Fruit fly (Drosophila melanogaster) whole organism, embryonic: ENCODE results near the gene HIPP1.

Experiments
- Abd-B ChIP-seq: fragments of 200-800 bp; sonication (Bioruptor generic); optimal IDR thresholded peaks from 2 replicates; lab custom pipeline; 2018; ENCODE audit warnings: missing biosample characterization, mild to moderate bottlenecking, missing genetic modification characterization, moderate library complexity
- Bgb ChIP-seq: fragments of 200-800 bp; sonication (Bioruptor generic); IDR thresholded peaks from 2 replicates; pipeline ENCODE4 v1.3.6; 2022; ENCODE audit warnings: missing biosample characterization, missing genetic modification characterization; ENCODE audit not compliant: partially characterized antibody
- CG10431 ChIP-seq: fragments of 200-800 bp; sonication (Bioruptor generic); optimal IDR thresholded peaks from 3 replicates; lab custom pipeline; 2018; ENCODE audit warnings: missing biosample characterization, mild to moderate bottlenecking, missing genetic modification characterization
- CG10565 ChIP-seq: fragments of 200-800 bp; sonication (Bioruptor generic); optimal IDR thresholded peaks from 3 replicates; lab custom pipeline; 2016; ENCODE audit warnings: missing biosample characterization, mild to moderate bottlenecking, missing genetic modification characterization
- CG11560 ChIP-seq: fragments of 200-800 bp; sonication (Bioruptor generic); IDR thresholded peaks from 3 replicates; pipeline ENCODE4 v1.3.6; 2022; ENCODE audit warnings: missing biosample characterization, missing genetic modification characterization
- CG11723 ChIP-seq: fragments of 200-800 bp; sonication (Bioruptor generic); optimal IDR thresholded peaks from 2 replicates; lab custom pipeline; 2017; ENCODE audit warnings: missing biosample characterization, mild to moderate bottlenecking, missing genetic modification characterization
- CG12104 ChIP-seq: fragments of 200-800 bp; sonication (Bioruptor generic); optimal IDR thresholded peaks from 3 replicates; lab custom pipeline; 2016; ENCODE audit warnings: missing biosample characterization, missing genetic modification characterization
- CG12236 ChIP-seq: fragments of 200-800 bp; sonication (Bioruptor generic); optimal IDR thresholded peaks from 2 replicates; lab custom pipeline; 2016; ENCODE audit warnings: missing biosample characterization, missing genetic modification characterization
- CG12299 ChIP-seq: fragments of 200-800 bp; sonication (Bioruptor generic); optimal IDR thresholded peaks from 2 replicates; lab custom pipeline; 2018; ENCODE audit warnings: missing biosample characterization, mild to moderate bottlenecking, missing genetic modification characterization
- CG12744 ChIP-seq: fragments of 200-800 bp; sonication (Bioruptor generic); optimal IDR thresholded peaks from 2 replicates; lab custom pipeline; 2016; ENCODE audit warnings: missing biosample characterization, missing genetic modification characterization
- CG13624 ChIP-seq: fragments of 200-800 bp; sonication (Bioruptor generic); optimal IDR thresholded peaks from 2 replicates; lab custom pipeline; 2016; ENCODE audit warnings: missing biosample characterization, missing genetic modification characterization
- CG14050 ChIP-seq: fragments of 200-800 bp; sonication (Bioruptor generic); IDR thresholded peaks from 3 replicates; pipeline ENCODE4 v1.3.6; 2022; ENCODE audit warnings: missing biosample characterization, missing genetic modification characterization
- CG15073 ChIP-seq: fragments of 200-800 bp; sonication (Bioruptor generic); optimal IDR thresholded peaks from 2 replicates; lab custom pipeline; 2016; ENCODE audit warnings: missing biosample characterization, missing genetic modification characterization
- CG15601 ChIP-seq: fragments of 200-800 bp; sonication (Bioruptor generic); optimal IDR thresholded peaks from 3 replicates; lab custom pipeline; 2019; ENCODE audit warnings: missing biosample characterization, mild to moderate bottlenecking, missing genetic modification characterization, moderate library complexity
- CG17186 ChIP-seq: fragments of 200-800 bp; sonication (Bioruptor generic); optimal IDR thresholded peaks from 3 replicates; lab custom pipeline; 2017; ENCODE audit warnings: missing biosample characterization, missing genetic modification reagents, missing genetic modification characterization
- CG2129 ChIP-seq: fragments of 200-800 bp; sonication (Bioruptor generic); IDR thresholded peaks from 2 replicates; pipeline ENCODE4 v1.3.6; 2022; ENCODE audit warnings: missing biosample characterization, missing genetic modification characterization; ENCODE audit not compliant: partially characterized antibody
- CG2199 ChIP-seq: fragments of 200-800 bp; sonication (Bioruptor generic); IDR thresholded peaks from 3 replicates; pipeline ENCODE4 v1.3.6; 2022; ENCODE audit warnings: missing biosample characterization, missing genetic modification characterization
- CG33557 ChIP-seq: fragments of 200-800 bp; sonication (Bioruptor generic); optimal IDR thresholded peaks from 2 replicates; lab custom pipeline; 2019; ENCODE audit warnings: missing biosample characterization, mild to moderate bottlenecking, missing genetic modification characterization, moderate library complexity
- CG5245 ChIP-seq: fragments of 200-800 bp; sonication (Bioruptor generic); optimal IDR thresholded peaks from 3 replicates; lab custom pipeline; 2016; ENCODE audit warnings: missing biosample characterization, missing genetic modification characterization
- CG6813 ChIP-seq: fragments of 200-800 bp; sonication (Bioruptor generic); optimal IDR thresholded peaks from 2 replicates; lab custom pipeline; 2017; ENCODE audit warnings: missing biosample characterization, missing genetic modification characterization, mild to moderate bottlenecking, moderate library complexity, missing genetic modification reagents
- CoRest ChIP-seq: fragments of 200-800 bp; sonication (Bioruptor generic); optimal IDR thresholded peaks from 3 replicates; lab custom pipeline; 2018; ENCODE audit warnings: missing biosample characterization, mild to moderate bottlenecking, missing genetic modification characterization, moderate library complexity
- Dbx ChIP-seq: fragments of 200-800 bp; sonication (Bioruptor generic); IDR thresholded peaks from 3 replicates; pipeline ENCODE4 v1.3.6; 2022; ENCODE audit warnings: missing biosample characterization, missing genetic modification characterization
- Dfd ChIP-seq, 2 experiments: fragments of >200 bp; optimal IDR thresholded peaks; 2 replicates each; lab custom pipeline; 2017; ENCODE audit warnings: missing biosample characterization in 2 of 2, missing genetic modification characterization in 2 of 2
- Mad ChIP-seq: fragments of 200-800 bp; sonication (Bioruptor generic); optimal IDR thresholded peaks from 2 replicates; lab custom pipeline; 2016; ENCODE audit warnings: missing biosample characterization, missing genetic modification characterization
- Med ChIP-seq: fragments of 200-800 bp; sonication (Bioruptor generic); peaks from one replicate; lab custom pipeline; 2016; ENCODE audit warnings: missing biosample characterization, missing genetic modification characterization, mild to moderate bottlenecking, inconsistent platforms, moderate library complexity
- Sin3A ChIP-seq: fragments of >200 bp; optimal IDR thresholded peaks from 2 replicates; lab custom pipeline; 2018
- Sry-β ChIP-seq: fragments of 200-800 bp; sonication (Bioruptor generic); optimal IDR thresholded peaks from 2 replicates; lab custom pipeline; 2018; ENCODE audit warnings: missing biosample characterization, mild to moderate bottlenecking, missing genetic modification characterization, moderate library complexity
- Trl ChIP-seq, 3 experiments: fragments of >200 bp in 2 of 3; fragments of 200-800 bp in 1 of 3; sonication (Bioruptor generic) in 1 of 3; optimal IDR thresholded peaks; 2 replicates in 1 of 3; 3 replicates in 2 of 3; lab custom pipeline; 2016 to 2017; ENCODE audit warnings: missing biosample characterization in 1 of 3, missing genetic modification characterization in 1 of 3
- abd-A ChIP-seq: fragments of 200-800 bp; sonication (Bioruptor generic); optimal IDR thresholded peaks from 3 replicates; lab custom pipeline; 2019; ENCODE audit warnings: missing biosample characterization, mild to moderate bottlenecking, missing genetic modification characterization, moderate library complexity
- br ChIP-seq: fragments of >200 bp; optimal IDR thresholded peaks from 2 replicates; lab custom pipeline; 2017
- cas ChIP-seq: fragments of 200-800 bp; sonication (Bioruptor generic); IDR thresholded peaks from 2 replicates; pipeline ENCODE4 v1.3.6; 2022; ENCODE audit warnings: missing biosample characterization, missing genetic modification characterization
- crc ChIP-seq: fragments of 200-800 bp; sonication (Bioruptor generic); optimal IDR thresholded peaks from 2 replicates; lab custom pipeline; 2016; ENCODE audit warnings: missing biosample characterization, missing genetic modification characterization
- dimm ChIP-seq: fragments of 200-800 bp; sonication (Bioruptor generic); IDR thresholded peaks from 2 replicates; pipeline ENCODE4 v1.3.6; 2022; ENCODE audit warnings: missing biosample characterization, missing genetic modification characterization
- dpn ChIP-seq, 2 experiments: fragments of 200-800 bp; sonication (Bioruptor generic); optimal IDR thresholded peaks; 3 replicates each; lab custom pipeline; 2016; ENCODE audit warnings: missing biosample characterization in 2 of 2, missing genetic modification characterization in 2 of 2
- dysf ChIP-seq: fragments of 200-800 bp; sonication (Bioruptor generic); IDR thresholded peaks from 3 replicates; pipeline ENCODE4 v1.3.6; 2022; ENCODE audit warnings: missing biosample characterization, missing genetic modification characterization
- ewg ChIP-seq: fragments of 200-800 bp; sonication (Bioruptor generic); optimal IDR thresholded peaks from 3 replicates; lab custom pipeline; 2017; ENCODE audit warnings: mild to moderate bottlenecking, missing biosample characterization, missing genetic modification reagents, missing genetic modification characterization
- fru ChIP-seq: fragments of >200 bp; optimal IDR thresholded peaks from 2 replicates; lab custom pipeline; 2017
- ftz-f1 ChIP-seq: fragments of 200-800 bp; sonication (Bioruptor generic); optimal IDR thresholded peaks from 2 replicates; lab custom pipeline; 2016; ENCODE audit warnings: missing biosample characterization, missing genetic modification characterization
- grau ChIP-seq: fragments of 200-800 bp; optimal IDR thresholded peaks from 3 replicates; lab custom pipeline; 2019; ENCODE audit warnings: missing biosample characterization, mild to moderate bottlenecking, missing genetic modification characterization, moderate library complexity
- gsb ChIP-seq: fragments of 200-800 bp; sonication (Bioruptor generic); IDR thresholded peaks from 2 replicates; pipeline ENCODE4 v1.3.6; 2022; ENCODE audit warnings: missing biosample characterization, missing genetic modification characterization
- hbn ChIP-seq: fragments of 200-800 bp; sonication (Bioruptor generic); IDR thresholded peaks from 2 replicates; pipeline ENCODE4 v1.3.6; 2022; ENCODE audit warnings: missing biosample characterization, missing genetic modification characterization; ENCODE audit not compliant: partially characterized antibody
- ken ChIP-seq: fragments of 200-800 bp; sonication (Bioruptor generic); IDR thresholded peaks from 3 replicates; pipeline ENCODE4 v1.3.6; 2022; ENCODE audit warnings: missing biosample characterization, missing genetic modification characterization
- maf-S ChIP-seq: fragments of 200-800 bp; sonication (Bioruptor generic); optimal IDR thresholded peaks from 2 replicates; lab custom pipeline; 2016; ENCODE audit warnings: missing biosample characterization, missing genetic modification characterization
- nerfin-1 ChIP-seq: fragments of 200-800 bp; sonication (Bioruptor generic); optimal IDR thresholded peaks from 3 replicates; lab custom pipeline; 2019; ENCODE audit warnings: missing biosample characterization, mild to moderate bottlenecking, missing genetic modification characterization, moderate library complexity
- odd ChIP-seq: fragments of 200-800 bp; sonication (Bioruptor generic); optimal IDR thresholded peaks from 2 replicates; lab custom pipeline; 2017; ENCODE audit warnings: missing biosample characterization, mild to moderate bottlenecking, missing genetic modification characterization
- pum ChIP-seq: fragments of 200-800 bp; sonication (Bioruptor generic); optimal IDR thresholded peaks from 2 replicates; lab custom pipeline; 2016; ENCODE audit warnings: missing biosample characterization, missing genetic modification characterization
- repo ChIP-seq: fragments of 200-800 bp; sonication (Bioruptor generic); optimal IDR thresholded peaks from 2 replicates; lab custom pipeline; 2016; ENCODE audit warnings: missing biosample characterization, missing genetic modification characterization
- row ChIP-seq: fragments of 200-800 bp; sonication (Bioruptor generic); IDR thresholded peaks from 3 replicates; pipeline ENCODE4 v1.3.6; 2022; ENCODE audit warnings: missing biosample characterization, missing genetic modification characterization
- vvl ChIP-seq: fragments of 200-800 bp; sonication (Bioruptor generic); IDR thresholded peaks from 2 replicates; pipeline ENCODE4 v1.3.6; 2022; ENCODE audit warnings: missing biosample characterization, missing genetic modification characterization
- wek ChIP-seq: fragments of 200-800 bp; sonication (Bioruptor generic); optimal IDR thresholded peaks from 3 replicates; lab custom pipeline; 2018; ENCODE audit warnings: missing biosample characterization, mild to moderate bottlenecking, missing genetic modification characterization, moderate library complexity
- zfh2 ChIP-seq: fragments of 200-800 bp; sonication (Bioruptor generic); optimal IDR thresholded peaks from 2 replicates; lab custom pipeline; 2016; ENCODE audit warnings: missing biosample characterization, missing genetic modification characterization

HIPP1 gene

DNA sequence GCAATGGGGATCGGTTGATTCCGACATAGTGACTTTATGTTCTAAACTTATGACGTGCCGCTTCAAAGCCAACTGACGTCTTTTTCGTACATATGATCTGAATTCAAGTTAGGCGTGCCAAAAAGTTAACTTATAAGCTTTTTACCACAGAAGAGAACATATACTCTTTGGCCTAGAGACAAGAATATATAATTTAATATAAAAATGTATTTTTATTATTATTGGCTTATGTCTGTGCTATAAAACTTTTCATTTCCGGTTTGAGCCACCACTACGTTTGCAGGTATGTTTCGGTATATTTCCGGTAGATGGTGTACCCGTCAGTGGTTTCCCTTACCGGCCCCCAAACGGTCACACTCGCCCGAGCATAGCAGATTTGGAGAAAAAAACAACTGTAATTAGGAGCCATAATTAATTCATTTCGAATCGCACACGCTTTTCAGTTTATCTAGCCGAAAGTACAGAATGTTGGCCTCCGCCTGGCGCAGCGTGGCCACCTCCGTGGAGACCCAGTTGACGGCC is 11.1 kb upstream of the HIPP1 start, which contains the start of the genes CG3698 and tzn:
Gene CG3698, minus strand, starts transcription at position 51 of the 522 bp plus-strand sequence.
Gene tzn, plus strand, starts transcription at position 321 of the 522 bp plus-strand sequence.
- TF ChIP-seq Dfd (GFP tag; optimal IDR thresholded peaks at IDR 0.05; lab: Kevin White, UChicago) (no peak), ewg (peak; percentile 93), CG10565 (GFP tag; lab: Kevin White, UChicago) (peak; percentile 75), nerfin-1 (peak; percentile 85), CG17186 (GFP tag; lab: Kevin White, UChicago) (peak; percentile 85), CG10431 (GFP tag; lab: Kevin White, UChicago) (peak; percentile 89), CG15601 (tag; lab: Kevin White, UChicago) (peak; percentile 92), crc (GFP tag; lab: Kevin White, UChicago) (peak; percentile 45), dpn (GFP tag; optimal IDR thresholded peaks at IDR 0.05; lab: Kevin White, UChicago) (peak; percentile 78 to 93), dimm (GFP tag; lab: Robert Waterston, UW) (peak; percentile 83), Dbx (GFP tag; lab: Robert Waterston, UW) (peak; percentile 93), cas (GFP tag; lab: Robert Waterston, UW) (peak; percentile 71), CG12299 (tag; lab: Kevin White, UChicago) (peak; percentile 73), hbn (GFP tag; lab: Robert Waterston, UW) (peak; percentile 14; the same call in 1 of the 2 replicates), repo (GFP tag; lab: Kevin White, UChicago) (peak; percentile 84), CG14050 (GFP tag; lab: Robert Waterston, UW) (peak; percentile 91), CG13624 (GFP tag; lab: Kevin White, UChicago) (peak; percentile 84), wek (GFP tag; lab: Kevin White, UChicago) (peak; percentile 87), CG11560 (tag; lab: Robert Waterston, UW) (peak; percentile 79; the same call in 2 of the 3 replicates), ken (GFP tag; lab: Robert Waterston, UW) (peak; percentile 95), Mad (GFP tag; lab: Kevin White, UChicago) (peak; percentile 92), CG12236 (GFP tag; lab: Kevin White, UChicago) (peak; percentile 79), row (peak; percentile 73), Trl (optimal IDR thresholded peaks at IDR 0.05; lab: Kevin White, UChicago) (no peak), Trl (GFP tag; optimal IDR thresholded peaks at IDR 0.05; lab: Kevin White, UChicago) (peak; percentile 90), Sry-β (GFP tag; lab: Kevin White, UChicago) (peak; percentile 72), CG33557 (peak; percentile 88), maf-S (GFP tag; lab: Kevin White, UChicago) (peak; percentile 83), br (lab: Kevin White, UChicago) (no peak), fru (lab: Kevin White, UChicago) (no peak), CG5245 (GFP tag; lab: Kevin White, UChicago) (peak; percentile 88), CG2129 (GFP tag; lab: Robert Waterston, UW) (no peak), CG11723 (GFP tag; lab: Kevin White, UChicago) (peak; percentile 90), gsb (peak; percentile 86), Sin3A (lab: Kevin White, UChicago) (no peak), dysf (GFP tag; lab: Robert Waterston, UW) (peak; percentile 92), CG12744 (GFP tag; lab: Kevin White, UChicago) (peak; percentile 70), abd-A (tag; lab: Kevin White, UChicago) (no peak), Bgb (no peak), vvl (GFP tag; lab: Robert Waterston, UW) (peak; percentile 97), pum (peak; percentile 66), ftz-f1 (peak; percentile 62), odd (GFP tag; lab: Kevin White, UChicago) (no peak), Med (GFP tag; lab: Kevin White, UChicago) (peak; percentile 99), Abd-B (GFP tag; lab: Kevin White, UChicago) (peak; percentile 93), CG2199 (peak; percentile 97), CG15073 (GFP tag; lab: Kevin White, UChicago) (peak; percentile 52), CG12104 (peak; percentile 94), CoRest (peak; percentile 89), zfh2 (peak; percentile 83), CG6813 (peak; percentile 95), grau (tag; lab: Kevin White, UChicago) (peak; percentile 84)
